Worm (Caenorhabditis elegans): Measurements from ENCODE around the gene sem-5.
A peak's percentile ranks its signal among the peaks of the same experiment; 100 is the strongest.

sem-5 gene

ce11 chrX:7962056-7962485, 548 bp upstream of the sem-5 start:
- TF ChIP-seq ceh-48 (tag; optimal IDR thresholded peaks at IDR 0.05) (no peak), ceh-31 (tag; optimal IDR thresholded peaks at IDR 0.05) (peak; percentile 6), gmeb-2 (tag; optimal IDR thresholded peaks at IDR 0.05) (no peak), C38D4.7 (GFP tag; optimal IDR thresholded peaks at IDR 0.05) (no peak), T23F11.4 (GFP tag; optimal IDR thresholded peaks at IDR 0.05) (peak; percentile 27), tbx-2 (tag; optimal IDR thresholded peaks at IDR 0.05) (peak; percentile 42), hlh-30 (tag; optimal IDR thresholded peaks at IDR 0.05; ENCODE audit: insufficient read depth) (peak; percentile 29), pat-9 (tag; optimal IDR thresholded peaks at IDR 0.05) (no peak), elt-4 (tag; optimal IDR thresholded peaks at IDR 0.05) (no peak), elt-2 (tag; optimal IDR thresholded peaks at IDR 0.05) (peak; percentile 89), pqm-1 (tag; optimal IDR thresholded peaks at IDR 0.05) (peak; percentile 44), ceh-14 (tag; optimal IDR thresholded peaks at IDR 0.05) (no peak), unc-55 (GFP tag; optimal IDR thresholded peaks at IDR 0.05) (no peak), ceh-18 (tag; optimal IDR thresholded peaks at IDR 0.05) (no peak), ref-2 (tag; optimal IDR thresholded peaks at IDR 0.05) (peak; percentile 37), npax-4 (tag; optimal IDR thresholded peaks at IDR 0.05) (no peak), ama-1 (optimal IDR thresholded peaks at IDR 0.05) (no peak), sox-4 (tag; optimal IDR thresholded peaks at IDR 0.05) (no peak)

- TF ChIP-seq che-1 (tag; optimal IDR thresholded peaks at IDR 0.05): no peak
- TF ChIP-seq rnt-1 (tag; optimal IDR thresholded peaks at IDR 0.05): no peak
- TF ChIP-seq pat-9 (tag; optimal IDR thresholded peaks at IDR 0.05): no peak
- no peak for TF ChIP-seq nhr-232 (tag; optimal IDR thresholded peaks at IDR 0.05)
- TF ChIP-seq C08G9.2 (tag; optimal IDR thresholded peaks at IDR 0.05): no peak
- no peak for TF ChIP-seq pqm-1 (tag; optimal IDR thresholded peaks at IDR 0.05)
- TF ChIP-seq fkh-6 (tag; optimal IDR thresholded peaks at IDR 0.05): no peak
- TF ChIP-seq mec-3 (tag; optimal IDR thresholded peaks at IDR 0.05; ENCODE audit: borderline replicate concordance): no peak
- TF ChIP-seq ceh-30 (tag; optimal IDR thresholded peaks at IDR 0.05): no peak
- no peak for TF ChIP-seq madf-2 (tag; optimal IDR thresholded peaks at IDR 0.05)
- TF ChIP-seq nfya-1 (tag; optimal IDR thresholded peaks at IDR 0.05): no peak
- TF ChIP-seq ceh-9 (tag; optimal IDR thresholded peaks at IDR 0.05): no peak
- TF ChIP-seq ahr-1 (tag; optimal IDR thresholded peaks at IDR 0.05): no peak
- TF ChIP-seq pax-1 (tag; optimal IDR thresholded peaks at IDR 0.05): no peak
- TF ChIP-seq ceh-48 (tag; optimal IDR thresholded peaks at IDR 0.05): no peak
- no peak for TF ChIP-seq sdc-2 (tag; optimal IDR thresholded peaks at IDR 0.05)
- no peak for TF ChIP-seq Y22D7AL.16 (tag; optimal IDR thresholded peaks at IDR 0.05)
- TF ChIP-seq elt-2 (tag; optimal IDR thresholded peaks at IDR 0.05): no peak
These were observed 3.3 kb downstream of the sem-5 start, which contains the start of gene sfxn-2 for ce11 chrX:7958203-7958602. Gene sfxn-2 (minus strand): TSS chrX:7958303.

- TF ChIP-seq K02D7.2 (tag; optimal IDR thresholded peaks at IDR 0.05) (no peak), C38D4.7 (GFP tag; optimal IDR thresholded peaks at IDR 0.05) (no peak)
These were observed 5.1 kb downstream of the sem-5 start for ce11 chrX:7956449-7956848.

DNA sequence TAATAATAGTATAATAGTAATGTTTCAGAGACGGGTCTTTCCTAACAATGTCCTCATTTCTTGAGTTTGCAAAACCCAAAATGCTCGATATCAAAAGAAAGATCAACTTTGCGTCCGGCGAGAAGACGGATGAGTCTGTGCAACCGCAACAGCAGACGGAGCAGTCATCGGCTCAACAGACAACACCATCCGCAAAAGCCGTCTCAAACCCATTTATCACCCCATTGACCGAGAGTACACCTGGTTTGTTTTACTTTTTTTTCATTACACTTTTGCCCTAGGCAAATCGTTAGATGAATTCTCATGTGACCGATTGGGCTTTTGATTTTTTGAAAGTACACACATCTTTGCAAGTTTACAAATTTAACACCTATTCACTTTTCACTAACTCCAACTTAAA, 7.2 kb downstream of the sem-5 start, which contains the start of gene dct-1:
dct-1 (plus strand) TSS at position 27 of the 400 bp plus-strand sequence.
- TF ChIP-seq ttx-3 (tag; optimal IDR thresholded peaks at IDR 0.05): no peak
- peak; percentile 11 for TF ChIP-seq unc-55 (GFP tag; optimal IDR thresholded peaks at IDR 0.05)

- TF ChIP-seq ceh-14 (tag; optimal IDR thresholded peaks at IDR 0.05) (no peak), lin-11 (tag; optimal IDR thresholded peaks at IDR 0.05) (no peak)
These were observed 7.8 kb downstream of the sem-5 start for ce11 chrX:7953695-7954094.

- no peak for TF ChIP-seq pag-3 (tag; optimal IDR thresholded peaks at IDR 0.05; ENCODE audit: borderline replicate concordance)
- no peak for TF ChIP-seq ref-2 (tag; optimal IDR thresholded peaks at IDR 0.05)
- TF ChIP-seq lim-6 (tag; optimal IDR thresholded peaks at IDR 0.05): no peak
- no peak for TF ChIP-seq nhr-11 (tag; optimal IDR thresholded peaks at IDR 0.05)
- no peak for TF ChIP-seq hlh-30 (tag; optimal IDR thresholded peaks at IDR 0.05; ENCODE audit: insufficient read depth)
- TF ChIP-seq ceh-45 (GFP tag; IDR thresholded peaks at IDR 0.05): no peak
- TF ChIP-seq lin-11 (tag; optimal IDR thresholded peaks at IDR 0.05): no peak
- TF ChIP-seq nfya-1 (tag; optimal IDR thresholded peaks at IDR 0.05): no peak
- TF ChIP-seq odd-2 (tag; optimal IDR thresholded peaks at IDR 0.05): no peak
- no peak for TF ChIP-seq ets-4 (tag; optimal IDR thresholded peaks at IDR 0.05)
- TF ChIP-seq eyg-1 (tag; optimal IDR thresholded peaks at IDR 0.05): no peak
- TF ChIP-seq pha-4 (tag; optimal IDR thresholded peaks at IDR 0.05): no peak
- TF ChIP-seq ceh-14 (tag; optimal IDR thresholded peaks at IDR 0.05): no peak
- TF ChIP-seq ceh-31 (tag; optimal IDR thresholded peaks at IDR 0.05): no peak
- no peak for TF ChIP-seq pros-1 (tag; optimal IDR thresholded peaks at IDR 0.05)
- TF ChIP-seq elt-4 (tag; optimal IDR thresholded peaks at IDR 0.05): no peak
- no peak for TF ChIP-seq tbx-2 (tag; optimal IDR thresholded peaks at IDR 0.05)
- no peak for TF ChIP-seq F13H6.1 (tag; optimal IDR thresholded peaks at IDR 0.05)
- TF ChIP-seq rnt-1 (tag; optimal IDR thresholded peaks at IDR 0.05): no peak
These were observed 8.5 kb downstream of the sem-5 start for ce11 chrX:7953063-7953337.
